Fruit fly (Drosophila melanogaster): Measurements from ENCODE around the gene SdhD.

Gene SdhD

dm6 chr3R:23783961-23784360, 23.6 kb upstream of the SdhD start (continued):
- peak; percentile 65 for TF ChIP-seq cato (GFP tag; optimal IDR thresholded peaks at IDR 0.05; ENCODE audit: borderline replicate concordance)
- peak; percentile 48 for TF ChIP-seq CG1647 (GFP tag; optimal IDR thresholded peaks at IDR 0.05)
- peak; percentile 34 for TF ChIP-seq CG12236 (GFP tag; optimal IDR thresholded peaks at IDR 0.05)
- no peak for TF ChIP-seq bbx (GFP tag; IDR thresholded peaks at IDR 0.05; ENCODE audit: partially characterized antibody)
- 0 out of 3 replicates have a peak, but pooled peaks have one; percentile 20 for TF ChIP-seq knrl (GFP tag; IDR thresholded peaks at IDR 0.05; ENCODE audit: partially characterized antibody)
- no peak for TF ChIP-seq p53 (GFP tag; optimal IDR thresholded peaks at IDR 0.05)
- TF ChIP-seq Hr51 (GFP tag; optimal IDR thresholded peaks at IDR 0.05), result peak; percentile 6 to 80
- peak; percentile 32 for TF ChIP-seq fd3F (GFP tag; optimal IDR thresholded peaks at IDR 0.05)
- TF ChIP-seq Sin3A (optimal IDR thresholded peaks at IDR 0.05), result no peak
- peak; percentile 31 for TF ChIP-seq CG12744 (GFP tag; optimal IDR thresholded peaks at IDR 0.05)
- no peak for TF ChIP-seq CG8478 (optimal IDR thresholded peaks at IDR 0.05)
- TF ChIP-seq cas (GFP tag; IDR thresholded peaks at IDR 0.05), result no peak
- peak; percentile 29; the same call in 1 of the 3 replicates for TF ChIP-seq CG2199 (GFP tag; IDR thresholded peaks at IDR 0.05)
- TF ChIP-seq tap (tag; optimal IDR thresholded peaks at IDR 0.05), result peak; percentile 45
- peak; percentile 34; the same call in 2 of the 3 replicates for TF ChIP-seq tgo (GFP tag; IDR thresholded peaks at IDR 0.05)
- TF ChIP-seq CG13624 (GFP tag; optimal IDR thresholded peaks at IDR 0.05), result no peak
- TF ChIP-seq CG15011 (GFP tag; optimal IDR thresholded peaks at IDR 0.05), result peak; percentile 51
- TF ChIP-seq stc (GFP tag; IDR thresholded peaks at IDR 0.05), result peak; percentile 80
- TF ChIP-seq CG4404 (GFP tag; IDR thresholded peaks at IDR 0.05), result peak; percentile 51
- no peak for TF ChIP-seq CG14860 (GFP tag; IDR thresholded peaks at IDR 0.05; ENCODE audit: partially characterized antibody)
- no peak for TF ChIP-seq HmgZ (tag; optimal IDR thresholded peaks at IDR 0.05)
- no peak for TF ChIP-seq Rx (GFP tag; IDR thresholded peaks at IDR 0.05)
- TF ChIP-seq Hr78 (GFP tag; optimal IDR thresholded peaks at IDR 0.05), result peak in 1 of 2 experiments; percentile 46
- peak; percentile 72 for TF ChIP-seq CG17359 (tag; optimal IDR thresholded peaks at IDR 0.05)
- no peak for TF ChIP-seq ato (GFP tag; IDR thresholded peaks at IDR 0.05; ENCODE audit: partially characterized antibody)
- TF ChIP-seq CG13424 (tag; optimal IDR thresholded peaks at IDR 0.05), result peak; percentile 76
- peak; percentile 77 for TF ChIP-seq CG13775 (GFP tag; optimal IDR thresholded peaks at IDR 0.05)
- no peak for TF ChIP-seq CG1832 (GFP tag; optimal IDR thresholded peaks at IDR 0.05)
- TF ChIP-seq NC2β (GFP tag; optimal IDR thresholded peaks at IDR 0.05), result peak; percentile 66
- TF ChIP-seq ash1 (GFP tag; optimal IDR thresholded peaks at IDR 0.05), result no peak
- TF ChIP-seq rib (GFP tag; IDR thresholded peaks at IDR 0.05), result no peak
- TF ChIP-seq Drgx (GFP tag; IDR thresholded peaks at IDR 0.05), result peak; percentile 79
- TF ChIP-seq CG18011 (GFP tag; optimal IDR thresholded peaks at IDR 0.05), result peak; percentile 16
- peak; percentile 19; the same call in 1 of the 2 replicates for TF ChIP-seq CG14667 (GFP tag; IDR thresholded peaks at IDR 0.05)
- TF ChIP-seq Dref (GFP tag; IDR thresholded peaks at IDR 0.05), result no peak
- TF ChIP-seq HLH54F (GFP tag; optimal IDR thresholded peaks at IDR 0.05), result peak; percentile 27
- TF ChIP-seq sna (GFP tag; IDR thresholded peaks at IDR 0.05; ENCODE audit: partially characterized antibody), result no peak
- TF ChIP-seq CG31441 (GFP tag; IDR thresholded peaks at IDR 0.05), result peak; percentile 85
- TF ChIP-seq CG42726 (GFP tag; IDR thresholded peaks at IDR 0.05; ENCODE audit: partially characterized antibody), result no peak
- TF ChIP-seq tna (GFP tag; IDR thresholded peaks at IDR 0.05; ENCODE audit: partially characterized antibody), result no peak
- peak; percentile 72 for TF ChIP-seq nom (GFP tag; optimal IDR thresholded peaks at IDR 0.05)
- no peak for TF ChIP-seq CG7928 (GFP tag; optimal IDR thresholded peaks at IDR 0.05)
- TF ChIP-seq ewg (GFP tag; optimal IDR thresholded peaks at IDR 0.05), result peak; percentile 70
- peak; percentile 71 for TF ChIP-seq ems (GFP tag; optimal IDR thresholded peaks at IDR 0.05)
- no peak for TF ChIP-seq usp (GFP tag; optimal IDR thresholded peaks at IDR 0.05)
- TF ChIP-seq CG16815 (GFP tag; optimal IDR thresholded peaks at IDR 0.05), result peak; percentile 77
- TF ChIP-seq CG4328 (GFP tag; optimal IDR thresholded peaks at IDR 0.05), result peak; percentile 35
- 0 out of 2 replicates have a peak, but pooled peaks have one; percentile 36 for TF ChIP-seq sob (GFP tag; IDR thresholded peaks at IDR 0.05)
- no peak for TF ChIP-seq CG34376 (GFP tag; optimal IDR thresholded peaks at IDR 0.05)
- peak; percentile 60; the same call in 1 of the 2 replicates for TF ChIP-seq ranshi (GFP tag; IDR thresholded peaks at IDR 0.05)

Data from whole organism, embryonic.